Worm (Caenorhabditis elegans) whole organism, mixed stage, embryonic: ENCODE measurements around the gene R107.5.

Experiments
- M03D4.4 ChIP-seq: sonication (generic microtip); optimal IDR thresholded peaks from 2 replicates; lab custom pipeline; 2017; ENCODE audit warnings: mild to moderate bottlenecking, missing genetic modification characterization, missing compliant biosample characterization
- nhr-12 ChIP-seq: fragments of 150-350 bp; optimal IDR thresholded peaks from 2 replicates; lab custom pipeline; 2014; ENCODE audit warnings: missing biosample characterization, missing genetic modification characterization
- ztf-11 ChIP-seq: fragments of 150-350 bp; optimal IDR thresholded peaks from 2 replicates; lab custom pipeline; 2014; ENCODE audit warnings: missing biosample characterization, missing genetic modification characterization

ce11 chrIII:9069712-9070111 lies 16.1 kb upstream of the R107.5 start:
- TF ChIP-seq nhr-12 (tag; lab: Kevin White, UChicago) (no peak), M03D4.4 (tag; lab: Kevin White, UChicago) (no peak), ztf-11 (tag; lab: Kevin White, UChicago) (no peak)
